Fruit fly (Drosophila melanogaster): ENCODE data around the gene Inx6.

DNA sequence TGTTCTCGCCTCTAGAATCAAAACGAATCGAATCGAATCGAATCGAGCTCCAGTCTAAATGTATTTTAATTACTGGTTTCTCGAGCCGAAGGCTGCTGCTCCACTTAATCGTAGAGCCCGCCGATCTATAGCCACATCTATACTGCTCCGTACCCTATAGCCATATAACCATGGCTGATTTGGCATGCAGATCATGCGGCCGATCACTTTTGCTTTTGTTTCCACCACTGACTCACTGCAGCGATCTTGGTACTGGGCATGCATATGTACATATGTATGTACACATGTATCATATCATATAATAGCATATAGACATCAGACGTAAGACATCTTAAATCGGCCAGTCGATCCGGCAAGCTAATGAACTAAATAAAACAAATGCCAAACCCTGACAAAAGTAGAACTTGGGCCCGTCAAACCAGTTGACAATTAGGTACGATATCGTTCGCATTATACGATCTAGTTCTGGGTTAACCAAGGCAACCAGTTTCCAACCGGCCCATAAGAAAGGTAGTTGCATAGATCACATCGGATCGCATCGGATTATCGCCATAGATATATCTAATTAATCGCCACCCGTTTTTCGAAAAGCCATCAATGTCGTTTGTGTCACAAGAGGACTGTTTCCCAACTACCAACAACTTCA lies 24.2 kb downstream of the Inx6 start:
- no peak for TF ChIP-seq CG10348 (GFP tag; IDR thresholded peaks at IDR 0.05)
- TF ChIP-seq CG4496 (GFP tag; IDR thresholded peaks at IDR 0.05) = no peak
- no peak for TF ChIP-seq CG14655 (GFP tag; optimal IDR thresholded peaks at IDR 0.05)
- no peak for TF ChIP-seq CG32121 (GFP tag; IDR thresholded peaks at IDR 0.05)
- TF ChIP-seq EcR (GFP tag; optimal IDR thresholded peaks at IDR 0.05) = no peak
- TF ChIP-seq Pif1A (GFP tag; optimal IDR thresholded peaks at IDR 0.05) = no peak
- TF ChIP-seq CG8159 (tag; optimal IDR thresholded peaks at IDR 0.05) = no peak
- TF ChIP-seq Snoo (tag; optimal IDR thresholded peaks at IDR 0.05) = no peak
- TF ChIP-seq rn (GFP tag; IDR thresholded peaks at IDR 0.05) = no peak
- no peak for TF ChIP-seq CG13204 (GFP tag; optimal IDR thresholded peaks at IDR 0.05)

All from whole organism, pupa.